Fruit fly (Drosophila melanogaster) whole organism, prepupa: ENCODE data around the gene p130CAS.

Source experiments
- Blimp-1 ChIP-seq: fragments of 200-800 bp; sonication (Bioruptor generic); optimal IDR thresholded peaks from 3 replicates; lab custom pipeline; 2017; ENCODE audit warnings: missing biosample characterization, missing genetic modification characterization, mild to moderate bottlenecking, moderate library complexity, missing genetic modification reagents
- CG10669 ChIP-seq: fragments of 200-800 bp; sonication (Bioruptor generic); optimal IDR thresholded peaks from 3 replicates; lab custom pipeline; 2018; ENCODE audit warnings: missing biosample characterization, mild to moderate bottlenecking, missing genetic modification characterization, moderate library complexity
- CG11294 ChIP-seq: fragments of 200-800 bp; sonication (Bioruptor generic); IDR thresholded peaks from 2 replicates; pipeline ENCODE4 v1.3.6; 2022; ENCODE audit warnings: missing biosample characterization, missing genetic modification characterization
- CG11902 ChIP-seq: fragments of 200-800 bp; sonication (Bioruptor generic); optimal IDR thresholded peaks from 3 replicates; lab custom pipeline; 2016; ENCODE audit warnings: missing biosample characterization, missing genetic modification characterization
- CG15336 ChIP-seq: fragments of 200-800 bp; sonication (Bioruptor generic); IDR thresholded peaks from 2 replicates; pipeline ENCODE4 v1.3.6; 2022; ENCODE audit warnings: missing biosample characterization, missing genetic modification characterization
- CG1621 ChIP-seq: fragments of 200-800 bp; sonication (Bioruptor generic); optimal IDR thresholded peaks from 3 replicates; lab custom pipeline; 2018; ENCODE audit warnings: missing biosample characterization, mild to moderate bottlenecking, missing genetic modification characterization
- CG34406 ChIP-seq: fragments of 200-800 bp; sonication (Bioruptor generic); optimal IDR thresholded peaks from 3 replicates; lab custom pipeline; 2016; ENCODE audit warnings: missing biosample characterization, missing genetic modification characterization
- CG4318 ChIP-seq: fragments of 200-800 bp; sonication (Bioruptor generic); optimal IDR thresholded peaks from 3 replicates; lab custom pipeline; 2017; ENCODE audit warnings: missing biosample characterization, mild to moderate bottlenecking, missing genetic modification characterization
- CG6792 ChIP-seq: fragments of 200-800 bp; sonication (Bioruptor generic); optimal IDR thresholded peaks from 3 replicates; lab custom pipeline; 2016; ENCODE audit warnings: missing biosample characterization, missing genetic modification characterization
- CG6808 ChIP-seq: fragments of 200-800 bp; sonication (Bioruptor generic); optimal IDR thresholded peaks from 3 replicates; lab custom pipeline; 2017; ENCODE audit warnings: missing biosample characterization, missing genetic modification characterization, mild to moderate bottlenecking, moderate library complexity, missing genetic modification reagents
- CG6854 ChIP-seq: fragments of 200-800 bp; sonication (Bioruptor generic); optimal IDR thresholded peaks from 2 replicates; lab custom pipeline; 2017; ENCODE audit warnings: missing biosample characterization, mild to moderate bottlenecking, missing genetic modification characterization
- CG8119 ChIP-seq: fragments of 200-800 bp; sonication (Bioruptor generic); IDR thresholded peaks from 3 replicates; pipeline ENCODE4 v1.3.6; 2022; ENCODE audit warnings: missing biosample characterization, missing genetic modification characterization
- Eip75B ChIP-seq: fragments of 200-800 bp; sonication (Bioruptor generic); optimal IDR thresholded peaks from 3 replicates; lab custom pipeline; 2016; ENCODE audit warnings: missing biosample characterization, missing genetic modification characterization
- Eip78C ChIP-seq: fragments of 200-800 bp; sonication (Bioruptor generic); peaks from one replicate; lab custom pipeline; 2016; ENCODE audit warnings: missing biosample characterization, missing genetic modification characterization
- Ets21C ChIP-seq: fragments of 200-800 bp; sonication (Bioruptor generic); optimal IDR thresholded peaks from 3 replicates; lab custom pipeline; 2016; ENCODE audit warnings: missing biosample characterization, missing genetic modification characterization
- Ets96B ChIP-seq: fragments of 200-800 bp; optimal IDR thresholded peaks from 2 replicates; lab custom pipeline; 2019; ENCODE audit warnings: missing biosample characterization, mild to moderate bottlenecking, missing genetic modification characterization, moderate library complexity
- Gug ChIP-seq: fragments of 200-800 bp; sonication (Bioruptor generic); IDR thresholded peaks from 2 replicates; pipeline ENCODE4 v1.3.6; 2022; ENCODE audit warnings: missing biosample characterization, missing genetic modification characterization
- Hr4 ChIP-seq: fragments of 200-800 bp; sonication (Bioruptor generic); optimal IDR thresholded peaks from 3 replicates; lab custom pipeline; 2016; ENCODE audit warnings: missing biosample characterization, missing genetic modification characterization
- OdsH ChIP-seq: fragments of 200-800 bp; sonication (Bioruptor generic); optimal IDR thresholded peaks from 3 replicates; lab custom pipeline; 2016; ENCODE audit warnings: missing biosample characterization, missing genetic modification characterization
- Sox102F ChIP-seq: fragments of 200-800 bp; sonication (Bioruptor generic); optimal IDR thresholded peaks from 2 replicates; lab custom pipeline; 2016; ENCODE audit warnings: missing biosample characterization, mild to moderate bottlenecking, missing genetic modification characterization
- Sox14 ChIP-seq: fragments of 200-800 bp; sonication (Bioruptor generic); optimal IDR thresholded peaks from 3 replicates; lab custom pipeline; 2016; ENCODE audit warnings: missing biosample characterization, missing genetic modification characterization
- Sox15 ChIP-seq: fragments of 200-800 bp; sonication (Bioruptor generic); optimal IDR thresholded peaks from 3 replicates; lab custom pipeline; 2016; ENCODE audit warnings: missing biosample characterization, missing genetic modification characterization
- acj6 ChIP-seq: fragments of 200-800 bp; sonication (Bioruptor generic); optimal IDR thresholded peaks from 3 replicates; lab custom pipeline; 2016; ENCODE audit warnings: missing biosample characterization, missing genetic modification characterization
- cyc ChIP-seq: fragments of 200-800 bp; sonication (Bioruptor generic); optimal IDR thresholded peaks from 3 replicates; lab custom pipeline; 2016; ENCODE audit warnings: missing biosample characterization, missing genetic modification characterization
- dac ChIP-seq: fragments of 200-800 bp; sonication (Bioruptor generic); optimal IDR thresholded peaks from 2 replicates; lab custom pipeline; 2017; ENCODE audit warnings: missing biosample characterization, mild to moderate bottlenecking, missing genetic modification characterization
- dsx ChIP-seq: fragments of 200-800 bp; optimal IDR thresholded peaks from 3 replicates; lab custom pipeline; 2019; ENCODE audit warnings: missing biosample characterization, mild to moderate bottlenecking, missing genetic modification characterization, moderate library complexity; ENCODE audit not compliant: poor library complexity, severe bottlenecking
- eg ChIP-seq: fragments of 200-800 bp; sonication (Bioruptor generic); IDR thresholded peaks from 3 replicates; pipeline ENCODE4 v1.3.6; 2022; ENCODE audit warnings: missing biosample characterization, missing genetic modification characterization
- fd85E ChIP-seq: fragments of 200-800 bp; sonication (Bioruptor generic); optimal IDR thresholded peaks from 3 replicates; lab custom pipeline; 2016; ENCODE audit warnings: missing biosample characterization, missing genetic modification characterization
- fkh ChIP-seq: fragments of 200-800 bp; sonication (Bioruptor generic); optimal IDR thresholded peaks from 3 replicates; lab custom pipeline; 2017; ENCODE audit warnings: missing biosample characterization, mild to moderate bottlenecking, missing genetic modification characterization, moderate library complexity
- net ChIP-seq: fragments of 200-800 bp; sonication (Bioruptor generic); optimal IDR thresholded peaks from 3 replicates; lab custom pipeline; 2016; ENCODE audit warnings: missing biosample characterization, missing genetic modification characterization
- pdm3 ChIP-seq: fragments of 200-800 bp; sonication (Bioruptor generic); optimal IDR thresholded peaks from 3 replicates; lab custom pipeline; 2016; ENCODE audit warnings: missing biosample characterization, missing genetic modification characterization
- salr ChIP-seq, 2 experiments: fragments of 200-800 bp; sonication (Bioruptor generic); optimal IDR thresholded peaks; 3 replicates each; lab custom pipeline; 2016 to 2018; ENCODE audit warnings: missing biosample characterization in 2 of 2, missing genetic modification characterization in 2 of 2, mild to moderate bottlenecking in 1 of 2
- spab ChIP-seq: fragments of 200-800 bp; sonication (Bioruptor generic); optimal IDR thresholded peaks from 2 replicates; lab custom pipeline; 2017; ENCODE audit warnings: missing biosample characterization, mild to moderate bottlenecking, missing genetic modification characterization, missing genetic modification reagents
- ss ChIP-seq, 2 experiments: fragments of 200-800 bp; sonication (Bioruptor generic); optimal IDR thresholded peaks; 2 replicates in 1 of 2; 3 replicates in 1 of 2; lab custom pipeline; 2017 to 2018; ENCODE audit warnings: mild to moderate bottlenecking in 2 of 2, missing biosample characterization in 2 of 2, missing genetic modification characterization in 2 of 2, moderate library complexity in 1 of 2
- svp ChIP-seq: fragments of 200-800 bp; sonication (Bioruptor generic); peaks from one replicate; lab custom pipeline; 2016; ENCODE audit warnings: missing biosample characterization, missing genetic modification characterization
- topi ChIP-seq: fragments of 200-800 bp; sonication (Bioruptor generic); optimal IDR thresholded peaks from 3 replicates; lab custom pipeline; 2016; ENCODE audit warnings: missing biosample characterization, missing genetic modification characterization
- vri ChIP-seq: fragments of 200-800 bp; sonication (Bioruptor generic); optimal IDR thresholded peaks from 3 replicates; lab custom pipeline; 2016; ENCODE audit warnings: missing biosample characterization, mild to moderate bottlenecking, missing genetic modification characterization

The p130CAS gene

dm6 chr3L:160446-161094 is 7.9 kb downstream of the p130CAS start:
- peak; percentile 22; the same call in 1 of the 2 replicates for TF ChIP-seq CG15336 (GFP tag; lab: Robert Waterston, UW)
- no peak for TF ChIP-seq OdsH
- TF ChIP-seq Sox15 (GFP tag; lab: Kevin White, UChicago), result no peak
- no peak for TF ChIP-seq spab (GFP tag; lab: Kevin White, UChicago)
- peak in 1 of 2 experiments; percentile 14 for TF ChIP-seq ss (GFP tag; optimal IDR thresholded peaks at IDR 0.05; lab: Kevin White, UChicago)
- peak; percentile 44 for TF ChIP-seq dsx
- no peak for TF ChIP-seq Ets21C (GFP tag; lab: Kevin White, UChicago)
- TF ChIP-seq Gug (GFP tag; lab: Robert Waterston, UW), result no peak
- no peak for TF ChIP-seq Eip75B (GFP tag; lab: Kevin White, UChicago)
- no peak for TF ChIP-seq dac (GFP tag; lab: Kevin White, UChicago)
- no peak for TF ChIP-seq Sox14
- peak; percentile 21 for TF ChIP-seq Blimp-1 (GFP tag; lab: Kevin White, UChicago)
- no peak; the same call in 2 of the 3 replicates for TF ChIP-seq eg (GFP tag; lab: Robert Waterston, UW)
- peak; percentile 1 for TF ChIP-seq net
- no peak for TF ChIP-seq CG6792 (GFP tag; lab: Kevin White, UChicago)
- no peak for TF ChIP-seq CG1621
- no peak for TF ChIP-seq acj6
- TF ChIP-seq Sox102F (GFP tag; lab: Kevin White, UChicago), result peak; percentile 8
- TF ChIP-seq CG6854 (GFP tag; lab: Kevin White, UChicago), result peak; percentile 42
- peak; percentile 42; the same call in 2 of the 3 replicates for TF ChIP-seq CG8119 (GFP tag; lab: Robert Waterston, UW)
- peak; percentile 51 for TF ChIP-seq Eip78C (GFP tag; lab: Kevin White, UChicago)
- no peak for TF ChIP-seq pdm3 (GFP tag; lab: Kevin White, UChicago)
- TF ChIP-seq CG34406, result no peak
- no peak for TF ChIP-seq CG4318 (GFP tag; lab: Kevin White, UChicago)
- no peak for TF ChIP-seq CG6808 (GFP tag; lab: Kevin White, UChicago)
- no peak for TF ChIP-seq salr (GFP tag; optimal IDR thresholded peaks at IDR 0.05; lab: Kevin White, UChicago)
- no peak for TF ChIP-seq Hr4 (GFP tag; lab: Kevin White, UChicago)
- no peak for TF ChIP-seq CG10669 (GFP tag; lab: Kevin White, UChicago)
- TF ChIP-seq fkh (GFP tag; lab: Kevin White, UChicago), result peak; percentile 24
- no peak for TF ChIP-seq CG11294
- no peak for TF ChIP-seq fd85E (GFP tag; lab: Kevin White, UChicago)
- TF ChIP-seq svp (GFP tag; lab: Kevin White, UChicago), result peak; percentile 75
- peak; percentile 47 for TF ChIP-seq vri (GFP tag; lab: Kevin White, UChicago)
- no peak for TF ChIP-seq cyc (GFP tag; lab: Kevin White, UChicago)
- TF ChIP-seq topi (GFP tag; lab: Kevin White, UChicago), result no peak
- TF ChIP-seq, all 60 proteins: peak for 12

DNA sequence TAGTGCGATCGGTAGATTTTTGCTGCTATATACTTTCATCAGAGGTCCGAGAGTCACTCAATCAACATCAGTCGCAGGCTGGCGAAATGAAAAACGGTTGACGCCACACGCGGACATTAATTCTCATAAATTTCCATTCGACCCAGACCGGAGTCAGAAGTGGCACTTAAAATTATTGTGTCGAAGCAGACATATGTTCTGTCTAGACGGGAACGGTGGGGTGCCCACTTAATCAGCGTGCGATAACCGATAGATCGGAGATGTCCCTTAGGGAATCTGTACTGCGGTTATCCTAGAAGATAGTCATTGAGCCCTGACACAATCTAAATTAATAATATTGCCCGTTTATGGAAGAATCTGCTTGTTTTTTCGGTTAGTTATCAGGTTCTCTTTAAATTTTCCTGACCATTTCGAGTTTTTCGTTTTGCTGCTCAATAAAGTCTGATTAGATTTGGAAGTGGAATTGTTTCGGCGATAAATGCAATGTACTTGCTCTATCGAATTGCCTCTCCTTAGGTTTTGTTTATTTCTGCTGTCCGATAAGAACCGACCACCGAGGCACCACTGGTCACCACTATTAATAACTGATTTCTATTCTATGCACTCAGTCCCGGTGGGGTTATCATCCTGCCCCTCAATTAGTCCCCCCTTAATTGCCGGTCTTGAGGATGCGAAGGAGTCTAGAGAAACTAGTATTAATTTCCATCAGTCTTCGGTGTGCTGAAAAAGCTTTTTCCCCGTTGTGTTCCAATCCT is 9.3 kb downstream of the p130CAS start:
- TF ChIP-seq acj6 (no peak), Ets96B (tag; lab: Kevin White, UChicago) (no peak), CG11902 (GFP tag; lab: Kevin White, UChicago) (no peak)
